Worm (Caenorhabditis elegans) whole organism, young adult: ENCODE data around the gene Y44A6D.1.

Experiments used
- B0336.3 ChIP-seq: fragments of 200-800 bp; sonication (Bioruptor generic); IDR thresholded peaks from 2 replicates; pipeline ENCODE4 v1.3.6; 2022; ENCODE audit warnings: missing genetic modification characterization, missing compliant biosample characterization
- bed-1 ChIP-seq: fragments of 200-800 bp; sonication (Bioruptor generic); IDR thresholded peaks from 2 replicates; pipeline ENCODE4 v1.3.6; 2022; ENCODE audit warnings: missing genetic modification reagents, missing genetic modification characterization, missing compliant biosample characterization
- dpff-1 ChIP-seq: sonication (generic microtip); optimal IDR thresholded peaks from 2 replicates; lab custom pipeline; 2017; ENCODE audit warnings: mild to moderate bottlenecking, missing genetic modification characterization, missing compliant biosample characterization
- ekl-4 ChIP-seq: fragments of 200-800 bp; sonication (Bioruptor generic); IDR thresholded peaks from 2 replicates; pipeline ENCODE4 v1.3.6; 2022; ENCODE audit warnings: missing genetic modification reagents, missing genetic modification characterization, missing compliant biosample characterization
- lsy-27 ChIP-seq: sonication (generic microtip); optimal IDR thresholded peaks from 2 replicates; lab custom pipeline; 2017; ENCODE audit warnings: missing genetic modification characterization, mild to moderate bottlenecking, missing compliant biosample characterization, antibody characterized with exemption, missing genotype, borderline replicate concordance; ENCODE audit not compliant: insufficient read depth
- snpc-4 ChIP-seq, 5 experiments: fragments of 150-350 bp in 1 of 5; sonication (generic microtip) in 4 of 5; optimal IDR thresholded peaks; 2 replicates each; lab custom pipeline; 2014 to 2018; ENCODE audit warnings: missing genetic modification characterization in 5 of 5, missing biosample characterization in 3 of 5, antibody characterized with exemption in 2 of 5, mild to moderate bottlenecking in 2 of 5, missing compliant biosample characterization in 2 of 5, missing genotype in 2 of 5, moderate library complexity in 2 of 5, missing genetic modification reagents in 1 of 5
- tlf-1 ChIP-seq: fragments of 200-800 bp; sonication (Bioruptor generic); optimal IDR thresholded peaks from 2 replicates; lab custom pipeline; 2018; ENCODE audit warnings: mild to moderate bottlenecking, missing genetic modification characterization, missing compliant biosample characterization
- unc-130 ChIP-seq: sonication (generic microtip); optimal IDR thresholded peaks from 2 replicates; lab custom pipeline; 2016; ENCODE audit warnings: missing genetic modification reagents, missing genetic modification characterization, missing compliant biosample characterization

DNA sequence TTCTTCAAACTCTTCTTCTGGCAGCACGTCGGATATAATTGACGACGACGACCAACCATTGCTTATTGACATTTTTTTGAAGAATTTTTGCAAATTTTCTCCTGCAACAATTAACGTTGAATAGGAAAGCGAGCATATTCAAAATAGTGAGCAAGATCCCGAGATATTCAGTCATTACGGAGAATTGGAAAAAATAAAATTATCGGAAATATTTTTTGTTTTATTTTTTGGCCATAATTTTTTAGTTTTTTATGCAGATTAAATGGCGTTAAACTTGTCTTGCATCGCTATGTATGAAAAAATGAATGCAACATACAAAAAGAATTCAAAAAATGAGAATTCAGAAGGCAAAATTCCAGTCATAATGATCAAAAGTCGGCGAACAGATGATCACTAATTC lies 19.8 kb downstream of the Y44A6D.1 start, which contains the start of gene elp-1:
- TF ChIP-seq unc-130 (no peak), B0336.3 (GFP tag; lab: Robert Waterston, UW) (no peak), ekl-4 (no peak), snpc-4 (GFP tag; optimal IDR thresholded peaks at IDR 0.05; lab: Kevin White, UChicago) (no peak), snpc-4 (tag; optimal IDR thresholded peaks at IDR 0.05; lab: Kevin White, UChicago) (no peak), lsy-27 (tag; lab: Kevin White, UChicago) (no peak), dpff-1 (tag; lab: Kevin White, UChicago) (no peak), tlf-1 (GFP tag; lab: Kevin White, UChicago) (no peak), bed-1 (GFP tag; lab: Robert Waterston, UW) (no peak)
